Fruit fly (Drosophila melanogaster): Measurements from ENCODE around the gene Rrp6.

Gene Rrp6

dm6 chr3R:14898280-14898756 lies 12.3 kb upstream of the Rrp6 start, which contains the start of the genes Nup93-2 and CG3817 (continued):
- TF ChIP-seq nerfin-1 (tag; optimal IDR thresholded peaks at IDR 0.05) (peak; percentile 80), crp (GFP tag; optimal IDR thresholded peaks at IDR 0.05) (no peak), nerfin-2 (GFP tag; IDR thresholded peaks at IDR 0.05; ENCODE audit: partially characterized antibody) (0 out of 2 replicates have a peak, but pooled peaks have one; percentile 48), CG12744 (GFP tag; optimal IDR thresholded peaks at IDR 0.05) (no peak), Lpt (GFP tag; optimal IDR thresholded peaks at IDR 0.05) (no peak), wor (GFP tag; IDR thresholded peaks at IDR 0.05) (no peak), ems (GFP tag; optimal IDR thresholded peaks at IDR 0.05) (no peak), CG12236 (GFP tag; optimal IDR thresholded peaks at IDR 0.05) (no peak), CG33557 (GFP tag; optimal IDR thresholded peaks at IDR 0.05) (no peak), tll (GFP tag; optimal IDR thresholded peaks at IDR 0.05) (no peak), z (GFP tag; IDR thresholded peaks at IDR 0.05) (no peak), Ets97D (GFP tag; optimal IDR thresholded peaks at IDR 0.05) (peak; percentile 52), H2.0 (GFP tag; IDR thresholded peaks at IDR 0.05) (peak; percentile 36; the same call in 1 of the 2 replicates), chm (GFP tag; IDR thresholded peaks at IDR 0.05) (no peak), CG4360 (GFP tag; IDR thresholded peaks at IDR 0.05) (no peak), CG34224 (GFP tag; IDR thresholded peaks at IDR 0.05; ENCODE audit: partially characterized antibody) (no peak), NK7.1 (GFP tag; optimal IDR thresholded peaks at IDR 0.05) (no peak), Ets65A (GFP tag) (peak; percentile 97), grn (GFP tag; optimal IDR thresholded peaks at IDR 0.05) (no peak), Atf3 (GFP tag; optimal IDR thresholded peaks at IDR 0.05) (no peak), HLH54F (GFP tag; optimal IDR thresholded peaks at IDR 0.05) (peak; percentile 43), CG12659 (GFP tag; optimal IDR thresholded peaks at IDR 0.05) (peak; percentile 36), CG17802 (tag; optimal IDR thresholded peaks at IDR 0.05) (no peak), CG13624 (GFP tag; optimal IDR thresholded peaks at IDR 0.05) (peak; percentile 50), row (GFP tag; IDR thresholded peaks at IDR 0.05) (peak; percentile 86), CG9932 (GFP tag; IDR thresholded peaks at IDR 0.05) (peak; percentile 89), CG9609 (GFP tag; optimal IDR thresholded peaks at IDR 0.05) (peak; percentile 49), CG16863 (GFP tag; optimal IDR thresholded peaks at IDR 0.05) (no peak), yki (optimal IDR thresholded peaks at IDR 0.05) (no peak), CG2116 (GFP tag; optimal IDR thresholded peaks at IDR 0.05) (no peak), pzg (GFP tag; optimal IDR thresholded peaks at IDR 0.05) (peak; percentile 37), CG10565 (GFP tag; optimal IDR thresholded peaks at IDR 0.05) (no peak), CG32767 (GFP tag; IDR thresholded peaks at IDR 0.05) (no peak), Antp (GFP tag; optimal IDR thresholded peaks at IDR 0.05) (peak; percentile 12), CG17829 (tag; optimal IDR thresholded peaks at IDR 0.05) (peak; percentile 80), Mrtf (GFP tag; IDR thresholded peaks at IDR 0.05) (peak; percentile 67), CG2120 (GFP tag; optimal IDR thresholded peaks at IDR 0.05) (peak; percentile 64), Atf6 (GFP tag; IDR thresholded peaks at IDR 0.05) (no peak), CG30431 (GFP tag; optimal IDR thresholded peaks at IDR 0.05) (peak; percentile 24), Aef1 (GFP tag; IDR thresholded peaks at IDR 0.05) (peak; percentile 84), nau (GFP tag; optimal IDR thresholded peaks at IDR 0.05) (no peak), CG18262 (tag; optimal IDR thresholded peaks at IDR 0.05) (peak; percentile 77), CG18599 (GFP tag; optimal IDR thresholded peaks at IDR 0.05) (no peak), sug (tag; optimal IDR thresholded peaks at IDR 0.05) (peak; percentile 84), CG3847 (GFP tag; IDR thresholded peaks at IDR 0.05) (peak; percentile 70), Ssrp (tag; optimal IDR thresholded peaks at IDR 0.05) (peak; percentile 60), Fer1 (GFP tag; optimal IDR thresholded peaks at IDR 0.05) (no peak), Trl (optimal IDR thresholded peaks at IDR 0.05) (no peak), Trl (GFP tag; optimal IDR thresholded peaks at IDR 0.05) (no peak), wdn (GFP tag; IDR thresholded peaks at IDR 0.05) (0 out of 2 replicates have a peak, but pooled peaks have one; percentile 23), CG4282 (GFP tag; optimal IDR thresholded peaks at IDR 0.05) (no peak), sens-2 (GFP tag; IDR thresholded peaks at IDR 0.05) (no peak)
